Worm (Caenorhabditis elegans): ENCODE measurements around the gene T07A9.12.
A peak's percentile ranks its signal among the peaks of the same experiment; 100 is the strongest.

The T07A9.12 gene

ce11 chrIV:427100-427908 lies 16.6 kb downstream of the T07A9.12 start:
- TF ChIP-seq tab-1 (GFP tag; IDR thresholded peaks at IDR 0.05) (no peak), med-1 (GFP tag; optimal IDR thresholded peaks at IDR 0.05; ENCODE audit: insufficient read depth) (no peak), T22C8.4 (GFP tag; IDR thresholded peaks at IDR 0.05) (no peak)

ce11 chrIV:428869-429268 lies 18.2 kb downstream of the T07A9.12 start, which contains the start of gene Y66H1A.5:
Gene Y66H1A.5, minus strand, starts transcription at chrIV:429133.
- no peak for TF ChIP-seq T22C8.4 (GFP tag; IDR thresholded peaks at IDR 0.05)
- no peak for TF ChIP-seq cog-1 (tag; optimal IDR thresholded peaks at IDR 0.05)
- no peak for TF ChIP-seq ztf-23 (GFP tag; IDR thresholded peaks at IDR 0.05)
- TF ChIP-seq klf-2 (GFP tag; conservative IDR thresholded peaks at IDR 0.05): no peak
- TF ChIP-seq med-1 (GFP tag; optimal IDR thresholded peaks at IDR 0.05; ENCODE audit: insufficient read depth): no peak
- TF ChIP-seq tab-1 (GFP tag; IDR thresholded peaks at IDR 0.05): no peak
- TF ChIP-seq ztf-29 (GFP tag; IDR thresholded peaks at IDR 0.05): no peak
- TF ChIP-seq flt-1 (GFP tag; IDR thresholded peaks at IDR 0.05): no peak
- TF ChIP-seq ref-1 (GFP tag; conservative IDR thresholded peaks at IDR 0.05): no peak

ce11 chrIV:438384-438783 lies 27.7 kb downstream of the T07A9.12 start:
- no peak for TF ChIP-seq ref-1 (GFP tag; conservative IDR thresholded peaks at IDR 0.05)
- TF ChIP-seq klf-2 (GFP tag; conservative IDR thresholded peaks at IDR 0.05): no peak
- TF ChIP-seq cog-1 (tag; optimal IDR thresholded peaks at IDR 0.05): no peak
- no peak for TF ChIP-seq flt-1 (GFP tag; IDR thresholded peaks at IDR 0.05)
- no peak for TF ChIP-seq tab-1 (GFP tag; IDR thresholded peaks at IDR 0.05)
- no peak for TF ChIP-seq ztf-23 (GFP tag; IDR thresholded peaks at IDR 0.05)
- TF ChIP-seq med-1 (GFP tag; optimal IDR thresholded peaks at IDR 0.05; ENCODE audit: insufficient read depth): no peak
- TF ChIP-seq T22C8.4 (GFP tag; IDR thresholded peaks at IDR 0.05): no peak
- TF ChIP-seq ztf-29 (GFP tag; IDR thresholded peaks at IDR 0.05): no peak

- TF ChIP-seq ref-1 (GFP tag; conservative IDR thresholded peaks at IDR 0.05) (no peak), flt-1 (GFP tag; IDR thresholded peaks at IDR 0.05) (no peak), T22C8.4 (GFP tag; IDR thresholded peaks at IDR 0.05) (no peak), tab-1 (GFP tag; IDR thresholded peaks at IDR 0.05) (no peak), ztf-23 (GFP tag; IDR thresholded peaks at IDR 0.05) (no peak), ztf-29 (GFP tag; IDR thresholded peaks at IDR 0.05) (no peak), med-1 (GFP tag; optimal IDR thresholded peaks at IDR 0.05; ENCODE audit: insufficient read depth) (no peak), klf-2 (GFP tag; conservative IDR thresholded peaks at IDR 0.05) (no peak), cog-1 (tag; optimal IDR thresholded peaks at IDR 0.05) (no peak)
Observed at ce11 chrIV:440509-440908, 29.8 kb downstream of the T07A9.12 start, which contains the start of gene hum-8. Gene hum-8, minus strand, starts transcription at chrIV:440554.

- TF ChIP-seq cog-1 (tag; optimal IDR thresholded peaks at IDR 0.05) (peak; percentile 70), ztf-23 (GFP tag; IDR thresholded peaks at IDR 0.05) (0 out of 2 replicates have a peak, but pooled peaks have one; percentile 36), T22C8.4 (GFP tag; IDR thresholded peaks at IDR 0.05) (no peak; the same call in 1 of the 2 replicates), med-1 (GFP tag; optimal IDR thresholded peaks at IDR 0.05; ENCODE audit: insufficient read depth) (no peak), ref-1 (GFP tag; conservative IDR thresholded peaks at IDR 0.05) (no peak)
Observed at ce11 chrIV:443622-444021, 33.0 kb downstream of the T07A9.12 start, which contains the start of gene mrpl-55. Gene mrpl-55, plus strand, starts transcription at chrIV:443985.

ce11 chrIV:445377-445776 lies 34.7 kb downstream of the T07A9.12 start, which contains the start of gene dpm-1:
Gene dpm-1, plus strand, starts transcription at chrIV:445677.
- TF ChIP-seq T22C8.4 (GFP tag; IDR thresholded peaks at IDR 0.05) (no peak), tab-1 (GFP tag; IDR thresholded peaks at IDR 0.05) (no peak)

ce11 chrIV:454816-455215 lies 44.1 kb downstream of the T07A9.12 start, which contains the start of the genes Y66H1A.8 and M04G7.5:
Gene Y66H1A.8, minus strand, starts transcription at chrIV:454916.
Gene M04G7.5, plus strand, starts transcription at chrIV:455073.
- no peak for TF ChIP-seq flt-1 (GFP tag; IDR thresholded peaks at IDR 0.05)
- no peak for TF ChIP-seq tab-1 (GFP tag; IDR thresholded peaks at IDR 0.05)
- TF ChIP-seq ztf-23 (GFP tag; IDR thresholded peaks at IDR 0.05): no peak
- no peak for TF ChIP-seq cog-1 (tag; optimal IDR thresholded peaks at IDR 0.05)
- no peak for TF ChIP-seq ztf-29 (GFP tag; IDR thresholded peaks at IDR 0.05)
- TF ChIP-seq ref-1 (GFP tag; conservative IDR thresholded peaks at IDR 0.05): no peak
- no peak for TF ChIP-seq T22C8.4 (GFP tag; IDR thresholded peaks at IDR 0.05)
- TF ChIP-seq med-1 (GFP tag; optimal IDR thresholded peaks at IDR 0.05; ENCODE audit: insufficient read depth): no peak
- no peak for TF ChIP-seq klf-2 (GFP tag; conservative IDR thresholded peaks at IDR 0.05)

- no peak for TF ChIP-seq flt-1 (GFP tag; IDR thresholded peaks at IDR 0.05)
Observed at ce11 chrIV:455484-455883, 44.8 kb downstream of the T07A9.12 start, which contains the start of gene M04G7.1. Gene M04G7.1, plus strand, starts transcription at chrIV:455784.

- TF ChIP-seq klf-2 (GFP tag; conservative IDR thresholded peaks at IDR 0.05): no peak
- no peak for TF ChIP-seq med-1 (GFP tag; optimal IDR thresholded peaks at IDR 0.05; ENCODE audit: insufficient read depth)
Observed at ce11 chrIV:460614-461079, 50.0 kb downstream of the T07A9.12 start, which contains the start of gene M04G7.2. Gene M04G7.2, minus strand, starts transcription at chrIV:461029.

ce11 chrIV:462050-462449 lies 51.4 kb downstream of the T07A9.12 start:
- no peak for TF ChIP-seq cog-1 (tag; optimal IDR thresholded peaks at IDR 0.05)
- 0 out of 2 replicates have a peak, but pooled peaks have one; percentile 67 for TF ChIP-seq tab-1 (GFP tag; IDR thresholded peaks at IDR 0.05)

All from whole organism, midembryonic.